Fruit fly (Drosophila melanogaster): Measurements from ENCODE around the gene CG11035.

dm6 chr3R:7990257-7990656 lies 42.6 kb downstream of the CG11035 start:
- no peak for TF ChIP-seq CG8478 (optimal IDR thresholded peaks at IDR 0.05)
- TF ChIP-seq EcR (GFP tag; optimal IDR thresholded peaks at IDR 0.05) = no peak
- no peak for TF ChIP-seq Dll (optimal IDR thresholded peaks at IDR 0.05)
- TF ChIP-seq usp (GFP tag; optimal IDR thresholded peaks at IDR 0.05) = no peak
